Worm (Caenorhabditis elegans) whole organism, dauer: ENCODE measurements around the gene unc-43.
"Not testable (repeated sequence)": the region's sequence is repeated elsewhere in the genome, so short reads cannot be mapped to it uniquely, and the experiment has no call there.

Source experiments
- unc-62 ChIP-seq: sonication (generic microtip); optimal IDR thresholded peaks from 2 replicates; lab custom pipeline; 2017; ENCODE audit warnings: missing biosample characterization, missing genetic modification reagents, missing genetic modification characterization

The unc-43 gene

DNA sequence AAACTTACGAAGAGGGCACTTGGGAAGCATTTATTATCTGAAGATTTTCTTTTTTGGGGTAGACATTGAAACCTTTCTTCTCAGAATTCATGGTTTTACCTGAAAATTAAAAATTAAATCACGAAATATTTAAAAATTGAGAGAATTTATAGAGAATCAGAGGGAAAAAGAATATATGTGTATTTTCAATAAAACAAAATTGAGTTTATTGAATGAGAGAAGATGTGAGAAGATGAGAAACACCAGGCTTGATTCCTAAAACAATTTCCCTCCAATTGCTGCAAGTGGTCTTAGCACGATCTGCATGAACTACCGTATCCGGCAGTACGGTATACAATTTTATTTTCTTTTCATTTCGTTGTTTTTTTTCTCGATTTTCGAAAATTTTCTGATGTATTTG lies 7.1 kb upstream of the unc-43 start, which contains the start of gene R11A8.1:
R11A8.1 (minus strand) TSS at position 101 of the 400 bp plus-strand sequence.
- no peak for TF ChIP-seq unc-62 (GFP tag; lab: Kevin White, UChicago)

DNA sequence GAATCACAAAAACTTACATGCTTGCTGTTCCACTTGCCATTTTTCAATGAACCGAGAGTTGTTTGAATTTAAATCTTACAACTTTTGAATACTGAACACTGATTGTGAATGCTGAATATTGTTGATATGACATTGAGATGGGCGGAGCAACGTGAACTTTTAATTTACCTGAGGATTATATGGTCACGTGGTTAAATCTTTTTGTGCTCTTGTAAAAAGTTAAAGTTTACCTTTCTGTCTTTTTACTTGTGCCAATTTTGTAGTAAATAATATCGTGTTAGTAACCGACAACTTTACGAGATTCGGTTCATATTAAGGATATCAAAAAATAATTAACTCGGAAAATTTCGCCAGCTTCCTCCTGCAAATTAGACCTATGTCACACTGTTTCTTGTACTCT lies 2.2 kb upstream of the unc-43 start, which contains the start of gene Y43C5B.2:
Y43C5B.2 (minus strand) TSS at position 101 of the 400 bp plus-strand sequence.
- TF ChIP-seq unc-62 (GFP tag; lab: Kevin White, UChicago) = no peak

DNA sequence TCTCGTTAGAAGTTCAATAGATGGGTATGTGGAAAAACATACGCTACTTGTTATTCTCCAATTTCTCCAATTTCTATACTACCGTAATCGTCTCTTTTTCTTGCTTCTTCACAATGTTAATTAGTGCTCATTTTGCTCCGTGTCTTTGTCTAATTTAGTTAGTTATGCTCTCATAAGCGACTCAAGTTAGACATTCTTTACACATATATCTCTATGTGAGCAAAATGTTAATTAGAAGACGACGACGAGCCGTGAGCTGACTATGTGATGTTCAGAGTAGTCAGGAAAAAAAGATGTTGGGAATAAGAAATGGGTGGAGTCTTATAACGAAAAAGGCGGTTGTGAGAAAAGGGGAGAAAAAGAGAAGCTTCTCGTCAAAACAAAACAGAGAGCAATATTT lies 2.5 kb downstream of the unc-43 start:
- no peak for TF ChIP-seq unc-62 (GFP tag; lab: Kevin White, UChicago)

DNA sequence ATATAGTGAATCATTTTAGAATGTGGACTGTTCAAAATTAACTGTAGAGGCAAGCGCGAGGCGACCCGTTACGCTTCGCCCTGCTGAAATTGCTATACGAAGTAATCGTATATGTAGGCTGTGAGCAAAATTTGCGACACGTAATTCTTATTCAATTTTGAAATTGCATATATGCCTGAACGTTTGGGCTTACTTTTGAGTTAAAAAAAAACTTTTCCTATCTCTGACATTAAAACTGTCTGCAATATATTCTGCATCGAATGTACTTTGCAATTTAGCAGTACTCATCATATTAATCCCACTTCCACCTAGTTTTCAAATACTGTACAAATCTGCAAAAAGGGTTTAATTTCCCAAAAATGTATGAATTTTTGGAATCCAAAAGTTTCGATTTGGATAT lies 3.1 kb downstream of the unc-43 start:
- TF ChIP-seq unc-62 (GFP tag; lab: Kevin White, UChicago) = no peak

DNA sequence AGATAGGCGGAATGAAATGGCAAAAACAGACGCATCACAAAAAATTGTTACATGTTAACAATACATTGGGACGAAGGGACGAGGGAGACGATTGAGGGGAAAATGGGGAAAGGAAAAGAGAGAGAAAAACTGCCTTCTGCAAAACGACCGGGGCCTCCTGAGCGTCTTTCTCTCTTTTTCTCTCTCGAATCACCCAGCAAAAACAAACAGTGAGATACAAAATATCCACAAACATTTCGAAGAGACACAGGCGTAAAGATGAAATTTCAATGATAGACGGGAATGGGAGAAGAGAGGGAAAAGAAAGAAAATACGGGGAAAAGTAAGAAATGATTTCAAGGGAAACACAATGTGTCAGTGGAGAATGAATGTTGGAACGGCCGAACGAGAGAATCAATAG lies 4.0 kb downstream of the unc-43 start:
- no peak for TF ChIP-seq unc-62 (GFP tag; lab: Kevin White, UChicago)

DNA sequence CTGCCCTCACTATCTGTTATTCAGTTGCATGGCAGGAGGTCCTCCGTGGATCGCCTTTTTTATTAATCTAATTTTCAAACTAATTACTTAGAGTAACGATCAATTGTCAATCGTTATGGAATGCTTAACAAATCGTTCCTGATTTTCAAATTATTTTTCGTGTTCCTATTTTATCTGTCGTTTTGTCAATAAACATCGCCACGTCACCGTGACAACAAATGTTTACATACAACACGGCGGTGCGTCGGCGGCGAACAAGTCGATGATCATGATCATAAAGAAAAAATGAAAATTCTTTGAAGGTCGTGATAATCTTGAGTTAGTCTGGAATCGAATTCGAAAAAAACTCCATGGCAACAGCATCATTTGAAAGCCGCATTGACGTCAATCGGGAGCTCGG lies 4.5 kb downstream of the unc-43 start:
- TF ChIP-seq unc-62 (GFP tag; lab: Kevin White, UChicago) = no peak

DNA sequence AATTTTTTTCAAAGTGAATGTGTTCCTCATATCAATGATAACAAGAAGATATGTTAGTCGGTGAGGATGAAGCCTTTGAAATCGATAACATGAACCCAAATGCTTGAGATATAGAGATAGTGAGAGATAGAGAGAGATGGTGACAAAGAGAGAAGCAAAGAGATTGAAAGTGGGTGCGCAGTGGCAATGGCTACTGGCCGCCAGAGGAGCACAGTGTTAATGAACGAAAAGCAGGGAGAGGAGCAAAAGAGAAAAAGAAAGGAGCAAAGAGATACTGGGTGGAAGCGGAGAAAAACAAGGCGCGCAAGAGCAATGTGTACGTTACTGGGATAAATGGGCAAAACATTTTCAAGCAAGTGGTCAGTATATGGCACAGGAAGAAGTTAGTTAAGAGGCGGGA lies 5.4 kb downstream of the unc-43 start:
- TF ChIP-seq unc-62 (GFP tag; lab: Kevin White, UChicago) = no peak

DNA sequence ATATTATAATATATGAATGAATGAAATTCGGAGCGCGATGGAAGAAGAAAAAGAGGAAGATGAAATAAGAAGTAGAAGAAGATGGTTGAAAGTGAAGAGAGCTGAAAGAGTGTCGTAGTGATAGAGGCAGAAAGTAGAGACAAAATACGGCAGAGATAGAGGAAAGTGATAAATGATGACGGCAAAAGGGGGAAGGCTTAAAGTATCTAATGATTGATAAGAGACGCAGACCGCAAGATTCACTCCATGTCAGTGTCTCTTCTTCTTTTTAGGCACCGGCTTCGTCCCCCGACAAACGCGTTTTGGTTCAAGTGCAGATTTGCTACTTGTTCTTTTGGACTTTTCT lies 7.7 kb downstream of the unc-43 start:
- no peak for TF ChIP-seq unc-62 (GFP tag; lab: Kevin White, UChicago)

DNA sequence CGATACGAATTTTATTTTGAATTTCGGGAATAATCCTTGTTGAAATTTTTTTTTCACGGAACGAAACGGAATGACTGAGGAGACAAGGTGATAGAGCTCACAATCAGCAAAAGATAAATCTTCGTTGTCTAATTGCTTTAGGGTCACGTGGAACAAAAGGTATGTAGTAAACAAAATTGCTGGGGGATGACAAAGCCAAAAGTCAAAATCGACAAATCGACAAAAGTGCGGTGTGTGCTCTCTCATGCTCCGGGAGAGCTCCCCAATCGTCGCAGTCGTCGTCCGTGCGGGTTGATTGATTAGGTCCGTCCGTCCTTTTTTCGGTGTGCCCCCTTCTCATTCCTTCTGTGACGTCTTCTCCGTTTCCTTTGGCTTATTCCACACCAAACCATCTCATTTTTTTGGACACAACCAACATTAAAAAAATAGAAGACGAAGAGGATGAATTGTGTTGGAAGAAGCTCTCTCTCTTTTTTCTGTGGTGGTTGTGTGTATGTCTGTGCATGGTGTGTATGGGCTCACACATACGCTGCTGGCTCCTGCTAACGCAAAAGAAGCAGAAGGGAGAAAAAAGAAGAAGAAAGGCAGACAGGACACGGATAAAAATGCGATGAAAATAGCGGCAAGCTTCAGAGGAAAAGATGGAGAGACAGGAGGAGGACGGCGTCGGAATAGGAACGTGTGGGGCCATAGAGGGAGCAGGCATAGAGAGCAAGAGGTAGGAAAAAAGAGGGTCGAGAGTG lies 8.2 kb downstream of the unc-43 start:
- no peak for TF ChIP-seq unc-62 (GFP tag; lab: Kevin White, UChicago)

DNA sequence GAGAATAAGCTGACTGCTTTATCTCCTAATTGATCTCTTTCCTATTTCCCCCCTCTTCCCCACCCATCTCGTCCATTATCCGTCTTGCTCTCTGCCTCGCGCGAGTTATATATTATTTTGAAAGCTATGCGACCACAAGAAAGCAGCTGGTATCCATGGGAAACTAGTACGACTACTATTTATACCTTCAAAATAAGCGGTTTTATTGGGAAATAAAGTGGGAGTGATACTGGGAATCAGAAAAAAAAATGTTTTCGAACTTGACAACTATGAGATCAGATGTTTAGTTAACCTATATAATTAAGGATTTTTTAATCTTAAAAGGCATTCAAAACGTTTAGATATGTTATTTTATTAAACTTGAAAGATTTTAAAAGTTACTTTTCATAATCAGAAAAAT lies 10.3 kb downstream of the unc-43 start:
- no peak for TF ChIP-seq unc-62 (GFP tag; lab: Kevin White, UChicago)

DNA sequence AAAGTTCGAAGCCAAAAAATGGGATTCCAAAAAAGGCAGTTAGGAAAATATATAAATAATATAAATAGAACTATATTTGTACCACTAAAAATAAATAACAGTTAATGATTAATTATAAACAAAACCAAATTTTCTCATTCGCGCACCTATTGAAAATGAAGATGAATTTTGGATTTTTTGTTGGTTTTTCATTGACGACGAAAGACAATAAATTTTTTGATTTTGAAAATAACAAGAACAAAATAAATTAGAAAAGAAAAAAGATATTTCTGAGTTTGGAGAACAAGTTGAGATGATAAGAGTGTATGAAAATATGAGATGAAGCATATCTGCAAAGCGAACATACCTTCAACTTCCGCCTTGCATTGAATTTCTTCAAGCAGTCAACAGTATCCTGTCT lies 12.7 kb downstream of the unc-43 start:
- no peak for TF ChIP-seq unc-62 (GFP tag; lab: Kevin White, UChicago)

DNA sequence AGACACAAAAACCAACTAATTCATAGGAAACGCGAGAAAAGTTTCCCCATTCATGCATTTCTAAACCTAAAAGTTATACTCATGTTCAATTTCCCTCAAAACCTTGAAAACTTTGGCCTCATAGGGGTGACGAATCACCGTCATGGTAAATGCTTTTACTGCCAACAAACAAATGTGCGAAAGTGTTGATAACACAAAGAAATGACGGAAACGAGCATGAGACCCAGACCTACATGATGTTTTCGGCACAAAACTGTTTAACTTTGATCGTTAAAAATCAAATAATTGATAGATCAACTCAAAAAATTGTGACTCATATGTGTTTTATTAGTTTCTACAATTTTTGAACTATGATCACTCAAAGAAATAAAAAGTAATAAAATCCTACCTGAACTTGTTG lies 18.1 kb downstream of the unc-43 start:
- no peak for TF ChIP-seq unc-62 (GFP tag; lab: Kevin White, UChicago)

DNA sequence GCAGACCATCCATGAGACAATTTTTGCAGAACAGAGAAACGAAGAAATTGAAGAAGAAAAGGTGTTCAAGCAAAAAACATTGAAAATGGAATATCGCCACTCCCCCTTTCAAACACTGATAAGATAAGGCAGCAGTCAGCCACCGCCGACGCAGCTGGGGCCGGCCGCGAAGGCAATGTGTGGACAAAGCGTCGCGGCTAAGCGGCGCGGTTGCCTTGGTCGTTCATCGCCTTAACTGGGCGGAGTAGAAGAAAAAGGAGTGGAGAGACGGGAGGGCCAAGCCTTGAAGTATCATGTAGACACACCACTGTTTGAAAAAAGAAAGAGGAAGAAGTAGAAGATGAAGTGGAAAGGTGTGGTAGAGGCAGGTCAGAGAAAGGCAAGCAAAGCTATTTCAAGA lies 19.1 kb downstream of the unc-43 start:
- no peak for TF ChIP-seq unc-62 (GFP tag; lab: Kevin White, UChicago)

DNA sequence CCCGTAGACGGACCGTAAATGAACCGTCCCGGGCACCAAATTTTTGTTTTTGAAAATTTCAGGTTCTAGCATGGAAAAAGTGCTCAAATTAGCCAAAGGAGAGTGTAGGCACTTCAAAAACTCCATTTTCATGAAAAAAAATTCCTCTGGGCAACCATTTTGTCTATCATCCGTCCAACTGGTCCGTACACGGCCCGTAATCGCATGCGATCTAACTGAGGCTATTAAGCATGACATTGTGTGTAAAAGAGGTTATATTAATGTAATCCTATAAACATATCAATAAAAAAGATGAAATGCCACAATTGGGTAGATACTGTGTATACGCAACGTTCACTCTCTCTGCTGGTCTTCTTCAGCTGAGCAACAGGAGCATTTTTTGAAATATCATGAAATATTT lies 27.4 kb downstream of the unc-43 start, which contains the start of gene R09E10.1:
R09E10.1 (minus strand) TSS at position 101 of the 400 bp plus-strand sequence.
- TF ChIP-seq unc-62 (GFP tag; lab: Kevin White, UChicago) = not testable (repeated sequence)

DNA sequence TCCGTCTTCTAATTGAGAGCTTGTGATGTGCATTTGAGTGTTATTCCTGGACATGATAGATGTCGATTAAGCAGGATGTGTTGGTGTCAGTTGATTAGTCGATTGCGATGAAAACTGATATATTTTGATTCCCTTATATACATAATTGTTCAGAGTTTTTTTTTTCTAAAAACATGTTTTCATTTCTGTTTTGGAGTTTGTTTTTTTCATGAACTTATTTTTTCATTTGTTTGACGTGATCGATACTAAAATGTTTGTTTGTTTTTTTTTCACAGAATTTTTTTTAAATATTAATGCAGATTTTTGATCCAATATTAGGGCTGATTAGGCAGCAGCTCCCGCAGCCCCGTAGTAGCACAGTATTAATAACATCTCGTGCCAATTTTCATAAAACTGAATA lies 31.8 kb downstream of the unc-43 start, which contains the start of gene R09E10.2:
R09E10.2 (minus strand) TSS at position 101 of the 400 bp plus-strand sequence.
- no peak for TF ChIP-seq unc-62 (GFP tag; lab: Kevin White, UChicago)

DNA sequence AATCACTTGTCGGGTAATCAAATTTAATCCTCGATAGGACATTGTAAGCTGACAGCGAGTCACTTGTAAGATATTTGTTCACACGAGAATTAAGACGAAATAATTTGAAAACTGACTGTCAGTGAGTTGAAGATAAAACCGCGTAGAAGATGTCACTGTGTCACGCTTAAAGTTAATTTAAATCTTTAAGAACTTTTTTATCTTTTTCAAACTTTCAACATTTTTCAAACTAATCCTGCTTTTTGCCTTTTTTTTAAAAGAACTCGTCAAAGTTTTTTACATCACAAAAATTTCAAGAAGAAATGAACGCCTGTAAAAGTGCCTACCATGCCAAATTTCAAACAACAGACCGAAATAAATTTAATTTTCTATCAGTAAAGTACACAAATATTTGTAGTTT lies 36.5 kb downstream of the unc-43 start, which contains the start of gene acs-18:
acs-18 (minus strand) TSS at position 101 of the 400 bp plus-strand sequence.
- no peak for TF ChIP-seq unc-62 (GFP tag; lab: Kevin White, UChicago)

DNA sequence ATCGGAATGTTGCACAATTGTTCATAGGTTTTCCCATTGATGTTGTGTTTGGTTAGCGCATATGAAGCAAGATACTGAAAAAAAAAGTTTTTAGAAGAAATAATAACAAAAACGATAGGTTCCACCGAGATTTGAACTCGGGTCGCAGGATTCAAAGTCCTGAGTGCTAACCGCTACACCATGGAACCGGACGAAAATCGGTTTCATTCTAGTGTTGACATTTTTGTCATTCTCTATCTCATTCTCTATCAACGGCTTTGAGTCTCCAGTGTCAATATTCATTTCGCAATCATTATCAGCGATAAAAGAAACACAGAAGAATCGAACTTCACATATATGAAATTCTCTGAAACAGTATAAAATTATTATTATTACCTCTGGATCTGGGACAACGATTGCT lies 38.9 kb downstream of the unc-43 start:
- no peak for TF ChIP-seq unc-62 (GFP tag; lab: Kevin White, UChicago)
